Worm (Caenorhabditis elegans) whole organism, L4 larva: ENCODE results near the gene T02G5.3.
A peak's percentile ranks its signal among the peaks of the same experiment; 100 is the strongest.

Experiments used
- F26F4.8 ChIP-seq: fragments of 200-800 bp; sonication (Bioruptor generic); conservative IDR thresholded peaks from 2 replicates; pipeline ENCODE4 v1.3.6; 2022; ENCODE audit warnings: missing genetic modification characterization, missing compliant biosample characterization
- F49E8.2 ChIP-seq: sonication (generic microtip); optimal IDR thresholded peaks from 2 replicates; lab custom pipeline; 2016; ENCODE audit warnings: missing compliant biosample characterization, mild to moderate bottlenecking, missing genetic modification characterization, borderline replicate concordance
- aha-1 ChIP-seq: fragments of 150-350 bp; peaks from one replicate; lab custom pipeline; 2014; ENCODE audit warnings: missing biosample characterization, missing genetic modification characterization
- ama-1 ChIP-seq: fragments of 150-350 bp; optimal IDR thresholded peaks from 2 replicates; lab custom pipeline; 2014; ENCODE audit warnings: inconsistent platforms, mixed read lengths
- arid-1 ChIP-seq: fragments of 200-800 bp; sonication (Bioruptor generic); conservative IDR thresholded peaks from 2 replicates; pipeline ENCODE4 v1.3.6; 2022; ENCODE audit warnings: missing genetic modification reagents, missing genetic modification characterization, missing compliant biosample characterization
- ceh-28 ChIP-seq: fragments of 150-350 bp; optimal IDR thresholded peaks from 2 replicates; lab custom pipeline; 2014; ENCODE audit warnings: missing biosample characterization, missing genetic modification reagents, missing genetic modification characterization
- ceh-32 ChIP-seq: sonication (generic microtip); optimal IDR thresholded peaks from 2 replicates; lab custom pipeline; 2016; ENCODE audit warnings: mild to moderate bottlenecking, missing genetic modification characterization, missing compliant biosample characterization; ENCODE audit not compliant: poor library complexity
- daf-19 ChIP-seq: fragments of 200-800 bp; sonication (Bioruptor generic); conservative IDR thresholded peaks from 2 replicates; pipeline ENCODE4 v1.3.6; 2022; ENCODE audit warnings: missing genetic modification characterization, missing compliant biosample characterization
- daf-8 ChIP-seq: fragments of 200-800 bp; sonication (Bioruptor generic); IDR thresholded peaks from 2 replicates; pipeline ENCODE4 v1.3.6; 2022; ENCODE audit warnings: missing genetic modification characterization, missing compliant biosample characterization
- dpl-1 ChIP-seq: fragments of 150-350 bp; optimal IDR thresholded peaks from 2 replicates; lab custom pipeline; 2014; ENCODE audit warnings: missing biosample characterization, missing genetic modification reagents, missing genetic modification characterization
- dve-1 ChIP-seq: sonication (generic microtip); optimal IDR thresholded peaks from 2 replicates; lab custom pipeline; 2017; ENCODE audit warnings: antibody characterized with exemption, mild to moderate bottlenecking, missing genetic modification characterization, missing compliant biosample characterization; ENCODE audit not compliant: insufficient read depth
- hif-1 ChIP-seq, 2 experiments: sonication (generic microtip); optimal IDR thresholded peaks; 2 replicates each; lab custom pipeline; 2016 to 2017; ENCODE audit warnings: missing compliant biosample characterization in 2 of 2, missing genetic modification characterization in 2 of 2, missing genetic modification reagents in 2 of 2, missing genotype in 2 of 2, mild to moderate bottlenecking in 1 of 2
- lin-13 ChIP-seq: fragments of 150-350 bp; optimal IDR thresholded peaks from 2 replicates; lab custom pipeline; 2014; ENCODE audit warnings: missing biosample characterization, missing genetic modification reagents, missing genetic modification characterization
- lin-38 ChIP-seq: fragments of 200-800 bp; sonication (Bioruptor generic); IDR thresholded peaks from 2 replicates; pipeline ENCODE4 v1.3.6; 2022; ENCODE audit warnings: missing genetic modification reagents, missing genetic modification characterization, missing compliant biosample characterization
- lir-3 ChIP-seq: sonication (generic microtip); optimal IDR thresholded peaks from 2 replicates; lab custom pipeline; 2016; ENCODE audit warnings: mild to moderate bottlenecking, missing genetic modification characterization, missing compliant biosample characterization
- lsy-2 ChIP-seq, 2 experiments: fragments of 150-350 bp in 1 of 2; sonication (generic microtip) in 1 of 2; optimal IDR thresholded peaks; 2 replicates each; lab custom pipeline; 2014 to 2017; ENCODE audit warnings: missing biosample characterization in 2 of 2, missing genetic modification characterization in 2 of 2
- mdl-1 ChIP-seq, 2 experiments: fragments of 150-350 bp in 1 of 2; sonication (generic microtip) in 1 of 2; optimal IDR thresholded peaks; 2 replicates each; lab custom pipeline; 2014 to 2017; ENCODE audit warnings: missing biosample characterization in 2 of 2, missing genetic modification characterization in 2 of 2
- mep-1 ChIP-seq: fragments of 150-350 bp; sonication (generic microtip); optimal IDR thresholded peaks from 3 replicates; lab custom pipeline; 2014; ENCODE audit warnings: missing biosample characterization, missing genetic modification characterization
- set-16 ChIP-seq: fragments of 200-800 bp; sonication (Bioruptor generic); IDR thresholded peaks from 2 replicates; pipeline ENCODE4 v1.3.6; 2022; ENCODE audit warnings: missing genetic modification reagents, missing genetic modification characterization, missing compliant biosample characterization
- unc-130 ChIP-seq: sonication (generic microtip); optimal IDR thresholded peaks from 2 replicates; lab custom pipeline; 2016; ENCODE audit warnings: missing genetic modification reagents, missing genetic modification characterization, missing compliant biosample characterization
- vab-7 ChIP-seq: fragments of 200-800 bp; sonication (Bioruptor generic); IDR thresholded peaks from 2 replicates; pipeline ENCODE4 v1.3.6; 2022; ENCODE audit warnings: missing genetic modification reagents, missing genetic modification characterization, missing compliant biosample characterization
- zfp-3 ChIP-seq: fragments of 200-800 bp; sonication (Bioruptor generic); conservative IDR thresholded peaks from 2 replicates; pipeline ENCODE4 v1.3.6; 2022; ENCODE audit warnings: missing genetic modification reagents, missing genetic modification characterization, missing compliant biosample characterization
- zip-11 ChIP-seq: fragments of 200-800 bp; sonication (Bioruptor generic); IDR thresholded peaks from 2 replicates; pipeline ENCODE4 v1.3.6; 2022; ENCODE audit warnings: missing genetic modification characterization, missing compliant biosample characterization
- ztf-7 ChIP-seq: fragments of 150-350 bp; optimal IDR thresholded peaks from 2 replicates; lab custom pipeline; 2014; ENCODE audit warnings: missing biosample characterization, missing genetic modification characterization

The T02G5.3 gene

DNA sequence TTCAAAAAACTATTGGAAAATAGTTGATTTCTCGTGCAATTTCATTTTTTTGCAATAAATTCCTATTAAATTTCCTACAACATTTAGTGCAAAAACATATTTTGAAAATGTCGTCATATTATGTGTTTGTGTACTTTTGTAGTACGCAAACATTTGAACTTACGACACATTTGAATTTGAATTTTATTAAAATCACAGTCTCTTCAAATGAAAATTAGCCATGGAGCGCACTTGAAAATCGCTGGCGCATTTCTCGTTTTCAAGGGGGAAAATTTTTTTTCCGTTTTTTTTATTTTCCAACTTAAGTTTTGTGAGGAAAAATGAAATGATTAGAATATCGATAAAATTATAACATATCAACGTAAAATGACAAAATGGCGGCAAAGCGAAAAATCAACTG lies 54.4 kb downstream of the T02G5.3 start:
- TF ChIP-seq dve-1 (tag; lab: Kevin White, UChicago) (peak; percentile 34), lsy-2 (tag; optimal IDR thresholded peaks at IDR 0.05; lab: Kevin White, UChicago) (peak in 1 of 2 experiments; percentile 79), dpl-1 (GFP tag; lab: Kevin White, UChicago) (peak; percentile 21), arid-1 (GFP tag; lab: Robert Waterston, UW) (no peak), mep-1 (peak; percentile 32), hif-1 (tag; optimal IDR thresholded peaks at IDR 0.05; lab: Kevin White, UChicago) (no peak), lin-38 (GFP tag; lab: Robert Waterston, UW) (peak; percentile 93), unc-130 (GFP tag; lab: Kevin White, UChicago) (peak; percentile 32), aha-1 (peak; percentile 72), F49E8.2 (tag; lab: Kevin White, UChicago) (peak; percentile 50), zfp-3 (GFP tag; lab: Robert Waterston, UW) (no peak), lin-13 (GFP tag; lab: Kevin White, UChicago) (peak; percentile 17)
- TF ChIP-seq, all 104 proteins: peak for 9

DNA sequence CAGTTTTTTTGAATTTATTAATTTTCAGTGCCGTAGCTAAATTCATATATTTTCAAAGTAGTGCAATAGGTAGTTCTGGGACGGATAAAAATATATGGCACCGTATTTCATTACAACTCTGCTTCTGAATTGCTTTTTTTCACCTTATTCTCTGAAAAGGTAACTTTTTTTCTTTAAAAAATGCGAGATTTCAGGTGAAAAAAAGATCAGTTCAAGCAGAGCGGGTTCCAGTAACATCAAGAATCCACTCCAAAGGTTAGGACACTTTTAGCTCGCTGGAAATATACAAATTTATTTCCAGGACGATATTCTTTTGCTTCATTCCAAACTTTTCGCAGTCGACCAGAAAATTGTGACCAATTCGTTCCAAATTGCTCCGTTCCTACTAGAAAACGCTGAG lies 54.9 kb downstream of the T02G5.3 start, which contains the start of gene T07F8.1:
Gene T07F8.1, plus strand, starts transcription at position 301 of the 400 bp plus-strand sequence.
- TF ChIP-seq ceh-28 (tag; lab: Kevin White, UChicago) (no peak), mdl-1 (tag; optimal IDR thresholded peaks at IDR 0.05; lab: Kevin White, UChicago) (no peak), lir-3 (tag; lab: Kevin White, UChicago) (no peak), ztf-7 (tag; lab: Kevin White, UChicago) (no peak), set-16 (GFP tag; lab: Robert Waterston, UW) (no peak), ama-1 (lab: Kevin White, UChicago) (no peak), vab-7 (no peak), daf-19 (no peak), F26F4.8 (GFP tag; lab: Robert Waterston, UW) (no peak), daf-8 (GFP tag; lab: Robert Waterston, UW) (no peak), dpl-1 (GFP tag; lab: Kevin White, UChicago) (no peak), ceh-32 (tag; lab: Kevin White, UChicago) (no peak), zip-11 (GFP tag; lab: Robert Waterston, UW) (no peak)
